Worm (Caenorhabditis elegans) whole organism, L3 larva: Measurements from ENCODE around the gene bbln-1.

ENCODE experiments used
- unc-39 ChIP-seq: sonication (generic microtip); optimal IDR thresholded peaks from 4 replicates; lab custom pipeline; 2017; ENCODE audit warnings: missing biosample characterization, missing genetic modification characterization
- zag-1 ChIP-seq: fragments of 150-350 bp; optimal IDR thresholded peaks from 2 replicates; lab custom pipeline; 2014; ENCODE audit warnings: missing biosample characterization, missing genetic modification characterization

- TF ChIP-seq zag-1 (tag; lab: Kevin White, UChicago) (no peak), unc-39 (tag; lab: Kevin White, UChicago) (no peak)
These were observed 33.5 kb downstream of the bbln-1 start for ce11 chrX:3118596-3119287.
